Worm (Caenorhabditis elegans): ENCODE results near the gene pdl-1.

Gene pdl-1

ce11 chrII:7200051-7200599 is 16.5 kb downstream of the pdl-1 start, which contains the start of gene pcrg-1 (continued):
- TF ChIP-seq tbp1 (GFP tag; optimal IDR thresholded peaks at IDR 0.05) (peak; percentile 87), lin-35 (GFP tag; optimal IDR thresholded peaks at IDR 0.05) (peak in 1 of 3 experiments; percentile 59), snpc-1.1 (tag; optimal IDR thresholded peaks at IDR 0.05; ENCODE audit: insufficient read depth) (peak; percentile 95), ets-4 (GFP tag; optimal IDR thresholded peaks at IDR 0.05) (peak; percentile 73), Y79H2A.3 (GFP tag; conservative IDR thresholded peaks at IDR 0.05) (no peak), F57A8.1 (GFP tag; optimal IDR thresholded peaks at IDR 0.05) (peak; percentile 55), C17E4.6 (GFP tag; IDR thresholded peaks at IDR 0.05) (peak; percentile 77), F10E7.11 (tag; optimal IDR thresholded peaks at IDR 0.05) (peak; percentile 4), ztf-22 (GFP tag; optimal IDR thresholded peaks at IDR 0.05) (peak; percentile 52), Y95B8A.8 (GFP tag; IDR thresholded peaks at IDR 0.05) (peak; percentile 51; the same call in 1 of the 2 replicates), xnd-1 (tag; optimal IDR thresholded peaks at IDR 0.05) (peak; percentile 31), ZK185.1 (tag; optimal IDR thresholded peaks at IDR 0.05; ENCODE audit: poor library complexity, severe bottlenecking) (peak; percentile 78), ztf-25 (GFP tag; IDR thresholded peaks at IDR 0.05) (peak; percentile 80), bed-1 (GFP tag; IDR thresholded peaks at IDR 0.05) (peak; percentile 80; the same call in 1 of the 2 replicates), ama-1 (optimal IDR thresholded peaks at IDR 0.05) (no peak), ama-1 (GFP tag; optimal IDR thresholded peaks at IDR 0.05) (peak; percentile 43 to 86), lin-40 (tag; optimal IDR thresholded peaks at IDR 0.05) (peak; percentile 76), mes-4 (tag; optimal IDR thresholded peaks at IDR 0.05) (peak; percentile 83), Y67H2A.10 (GFP tag; conservative IDR thresholded peaks at IDR 0.05) (no peak), ekl-4 (GFP tag; IDR thresholded peaks at IDR 0.05) (peak; percentile 83), rpc-1 (optimal IDR thresholded peaks at IDR 0.05) (peak; percentile 87), rpc-1 (tag; optimal IDR thresholded peaks at IDR 0.05) (peak; percentile 84), ztf-26 (tag; optimal IDR thresholded peaks at IDR 0.05) (peak; percentile 71), lag-1 (GFP tag; IDR thresholded peaks at IDR 0.05) (no peak), ceh-91 (GFP tag; IDR thresholded peaks at IDR 0.05) (0 out of 2 replicates have a peak, but pooled peaks have one; percentile 41), ceh-79 (tag; optimal IDR thresholded peaks at IDR 0.05) (peak; percentile 89), madf-6 (GFP tag; IDR thresholded peaks at IDR 0.05) (peak; percentile 81), let-607 (tag; optimal IDR thresholded peaks at IDR 0.05) (peak; percentile 40 to 43), him-1 (tag; optimal IDR thresholded peaks at IDR 0.05) (peak; percentile 63), F22D6.2 (tag; optimal IDR thresholded peaks at IDR 0.05) (peak; percentile 58), mcd-1 (GFP tag; IDR thresholded peaks at IDR 0.05) (peak; percentile 79; the same call in 1 of the 2 replicates), cebp-1 (GFP tag; IDR thresholded peaks at IDR 0.05) (peak; percentile 22; the same call in 1 of the 2 replicates), cebp-1 (tag; optimal IDR thresholded peaks at IDR 0.05) (no peak), ztf-6 (GFP tag; IDR thresholded peaks at IDR 0.05) (peak; percentile 47; the same call in 1 of the 2 replicates), mel-28 (tag; optimal IDR thresholded peaks at IDR 0.05; ENCODE audit: borderline replicate concordance) (no peak), T07F8.4 (tag; optimal IDR thresholded peaks at IDR 0.05) (peak; percentile 80), dpl-1 (GFP tag; optimal IDR thresholded peaks at IDR 0.05) (no peak), nhr-80 (tag; optimal IDR thresholded peaks at IDR 0.05) (peak; percentile 45), somi-1 (GFP tag; optimal IDR thresholded peaks at IDR 0.05) (peak; percentile 80), lin-26 (GFP tag; IDR thresholded peaks at IDR 0.05) (peak; percentile 95), F57C9.4 (tag; optimal IDR thresholded peaks at IDR 0.05) (peak; percentile 10), zim-3 (tag; optimal IDR thresholded peaks at IDR 0.05) (peak; percentile 82), cebp-2 (GFP tag; IDR thresholded peaks at IDR 0.05) (0 out of 2 replicates have a peak, but pooled peaks have one; percentile 30), F52B5.7 (tag; optimal IDR thresholded peaks at IDR 0.05) (peak; percentile 93), egrh-3 (GFP tag; IDR thresholded peaks at IDR 0.05) (peak; percentile 58; the same call in 1 of the 2 replicates), D2030.7 (GFP tag; IDR thresholded peaks at IDR 0.05) (peak; percentile 78), F33H1.4 (GFP tag; IDR thresholded peaks at IDR 0.05) (peak; percentile 48; the same call in 1 of the 2 replicates), Y56A3A.18 (GFP tag; IDR thresholded peaks at IDR 0.05) (peak; percentile 82; the same call in 1 of the 2 replicates)

All from whole organism, young adult.